Worm (Caenorhabditis elegans): ENCODE data around the gene C01G10.4.
A peak's percentile ranks its signal among the peaks of the same experiment; 100 is the strongest.

Gene C01G10.4

DNA sequence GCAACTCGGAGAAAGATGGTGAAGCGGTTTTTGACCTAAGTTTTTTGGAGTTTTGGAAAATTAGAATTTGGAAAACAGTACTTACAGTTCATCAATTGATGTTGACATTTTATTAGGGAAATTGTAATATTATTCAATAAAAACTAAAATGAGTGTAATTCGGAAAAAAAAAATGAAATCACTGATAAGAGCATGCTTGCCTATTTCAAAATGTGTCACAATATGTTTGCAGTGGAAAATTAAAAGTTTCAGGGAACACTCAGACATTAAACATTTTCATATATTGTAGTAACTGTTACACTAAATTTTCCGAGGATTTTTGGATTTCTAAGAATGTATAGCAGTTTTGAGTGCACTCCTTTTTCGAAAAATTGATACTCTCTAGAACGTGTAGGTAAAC lies 37.2 kb upstream of the C01G10.4 start, which contains the start of the genes fbxa-82 and C25D7.5 (continued):
- no peak for TF ChIP-seq mxl-2 (GFP tag; conservative IDR thresholded peaks at IDR 0.05)
- no peak for TF ChIP-seq ceh-62 (tag; optimal IDR thresholded peaks at IDR 0.05)
- no peak for TF ChIP-seq dmd-9 (GFP tag; IDR thresholded peaks at IDR 0.05)
- TF ChIP-seq pqm-1 (tag; optimal IDR thresholded peaks at IDR 0.05): peak; percentile 24
- TF ChIP-seq mxl-3 (GFP tag; optimal IDR thresholded peaks at IDR 0.05): no peak
- TF ChIP-seq F49E8.2 (tag; optimal IDR thresholded peaks at IDR 0.05; ENCODE audit: borderline replicate concordance): no peak
- TF ChIP-seq nhr-102 (tag; optimal IDR thresholded peaks at IDR 0.05): no peak
- no peak for TF ChIP-seq hlh-30 (tag; optimal IDR thresholded peaks at IDR 0.05; ENCODE audit: insufficient read depth)
- no peak for TF ChIP-seq snpc-4 (tag; optimal IDR thresholded peaks at IDR 0.05)
- no peak for TF ChIP-seq mes-2 (tag; optimal IDR thresholded peaks at IDR 0.05; ENCODE audit: poor library complexity, severe bottlenecking)
- TF ChIP-seq ztf-7 (tag; optimal IDR thresholded peaks at IDR 0.05): peak; percentile 62
- TF ChIP-seq mdl-1 (tag; optimal IDR thresholded peaks at IDR 0.05): no peak
- no peak for TF ChIP-seq lin-1 (GFP tag; IDR thresholded peaks at IDR 0.05)
- TF ChIP-seq daf-16 (GFP tag; optimal IDR thresholded peaks at IDR 0.05): no peak
- TF ChIP-seq daf-16 (tag; optimal IDR thresholded peaks at IDR 0.05): peak; percentile 59
- no peak for TF ChIP-seq nhr-25 (tag; optimal IDR thresholded peaks at IDR 0.05; ENCODE audit: borderline replicate concordance, insufficient read depth)
- TF ChIP-seq zip-2 (tag; optimal IDR thresholded peaks at IDR 0.05): peak; percentile 82

DNA sequence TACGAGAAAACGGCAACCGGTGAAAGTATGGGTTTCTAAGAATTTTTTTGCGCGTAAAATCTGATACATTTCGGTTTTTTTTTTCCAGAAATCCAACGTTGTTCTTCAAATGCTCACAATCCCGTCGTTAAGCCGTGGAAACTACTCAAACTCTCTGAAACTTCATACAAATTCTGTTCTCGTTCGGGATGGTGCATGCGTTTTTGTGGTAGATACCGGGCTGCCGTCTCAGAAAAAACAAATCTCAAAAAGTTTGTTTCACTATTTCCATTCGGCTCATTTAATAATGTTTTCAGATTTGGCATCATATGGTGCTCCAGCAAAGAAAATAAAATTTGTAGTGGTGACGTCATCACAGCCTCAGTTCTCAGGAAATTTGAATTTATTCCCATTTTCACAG lies 34.8 kb upstream of the C01G10.4 start:
- no peak for TF ChIP-seq mep-1 (tag; optimal IDR thresholded peaks at IDR 0.05)
- no peak for TF ChIP-seq mxl-2 (GFP tag; conservative IDR thresholded peaks at IDR 0.05)
- no peak for TF ChIP-seq nhr-77 (tag; optimal IDR thresholded peaks at IDR 0.05)
- peak; percentile 91 for TF ChIP-seq aha-1 (tag)

DNA sequence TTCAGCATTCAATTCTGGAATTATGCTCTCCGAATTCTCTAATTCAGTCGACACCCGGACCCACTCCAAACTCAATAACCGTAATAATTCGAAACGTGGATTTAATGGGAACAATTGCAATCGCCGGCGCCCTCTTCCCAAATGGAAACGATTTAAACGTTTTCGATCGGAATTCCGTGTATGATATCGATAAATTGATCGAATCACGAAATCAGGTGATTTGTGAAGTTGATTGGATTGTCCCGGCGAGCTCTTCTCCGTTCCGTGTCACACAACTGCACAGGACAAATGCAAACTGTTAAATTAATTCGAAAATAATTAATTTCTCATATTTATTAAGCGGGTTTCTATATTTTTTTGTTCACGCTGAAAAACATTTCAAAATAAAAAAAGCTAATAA lies 33.7 kb upstream of the C01G10.4 start, which contains the start of gene C25D7.16:
Gene C25D7.16 (plus strand): TSS at position 301 of the 400 bp plus-strand sequence.
- no peak for TF ChIP-seq ZK546.5 (tag; optimal IDR thresholded peaks at IDR 0.05)
- peak; percentile 49 for TF ChIP-seq aha-1 (tag)
- no peak for TF ChIP-seq php-3 (GFP tag; IDR thresholded peaks at IDR 0.05)
- TF ChIP-seq zip-11 (GFP tag; IDR thresholded peaks at IDR 0.05): no peak
- no peak for TF ChIP-seq mes-2 (tag; optimal IDR thresholded peaks at IDR 0.05; ENCODE audit: poor library complexity, severe bottlenecking)
- no peak for TF ChIP-seq sdz-12 (GFP tag; optimal IDR thresholded peaks at IDR 0.05)

DNA sequence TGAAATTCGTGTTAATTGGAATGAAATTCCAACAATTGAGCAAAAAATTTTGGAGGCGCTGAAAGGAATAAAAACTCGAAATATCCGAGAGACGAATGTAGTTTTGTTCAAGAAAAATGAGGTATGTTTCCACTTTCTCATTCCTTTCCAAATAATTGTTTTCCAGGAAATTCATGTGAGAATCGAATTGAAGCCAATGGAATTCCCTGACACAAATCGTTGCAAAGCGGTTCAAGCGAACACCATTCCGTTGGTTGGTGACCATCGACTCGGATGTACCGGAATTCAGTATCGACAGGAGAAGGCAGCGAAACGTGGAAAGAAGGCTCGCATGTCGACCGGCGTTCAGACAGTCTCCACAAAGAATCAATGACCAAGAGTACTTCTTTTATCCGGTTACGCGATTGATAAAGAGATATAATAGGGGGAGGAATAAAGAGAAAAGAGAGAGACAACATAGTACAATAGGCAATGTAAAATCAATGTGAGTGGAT lies 33.1 kb upstream of the C01G10.4 start:
- 0 out of 2 replicates have a peak, but pooled peaks have one; percentile 24 for TF ChIP-seq egl-43 (GFP tag; IDR thresholded peaks at IDR 0.05)
- TF ChIP-seq ama-1 (optimal IDR thresholded peaks at IDR 0.05): no peak

DNA sequence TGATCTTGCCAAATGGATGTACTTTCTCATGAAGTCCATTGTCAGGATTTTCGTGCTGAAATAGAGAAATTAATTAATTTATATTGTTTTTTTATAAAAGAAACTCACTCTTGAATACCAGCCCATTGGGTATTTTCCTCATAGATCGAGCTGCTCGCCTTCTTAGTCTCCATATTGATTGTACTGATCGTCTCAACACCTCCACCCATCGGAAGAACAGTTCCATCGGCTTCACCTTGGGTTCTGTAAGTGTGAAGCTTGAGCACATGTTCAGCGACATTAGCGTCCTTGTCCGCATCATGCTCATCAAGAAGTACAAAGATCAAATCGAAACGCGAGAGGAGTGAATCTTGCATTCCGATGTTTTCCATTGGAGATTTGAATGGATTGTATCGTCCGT lies 31.8 kb upstream of the C01G10.4 start:
- TF ChIP-seq nhr-42 (GFP tag; IDR thresholded peaks at IDR 0.05) (no peak), egl-43 (GFP tag; IDR thresholded peaks at IDR 0.05) (no peak), rbr-2 (tag; optimal IDR thresholded peaks at IDR 0.05) (no peak), aha-1 (tag) (peak; percentile 92), spr-1 (tag; optimal IDR thresholded peaks at IDR 0.05) (no peak), F10B5.3 (tag; optimal IDR thresholded peaks at IDR 0.05) (no peak), ztf-7 (tag; optimal IDR thresholded peaks at IDR 0.05) (no peak), F44E2.7 (GFP tag; IDR thresholded peaks at IDR 0.05) (no peak), nhr-77 (tag; optimal IDR thresholded peaks at IDR 0.05) (no peak)

DNA sequence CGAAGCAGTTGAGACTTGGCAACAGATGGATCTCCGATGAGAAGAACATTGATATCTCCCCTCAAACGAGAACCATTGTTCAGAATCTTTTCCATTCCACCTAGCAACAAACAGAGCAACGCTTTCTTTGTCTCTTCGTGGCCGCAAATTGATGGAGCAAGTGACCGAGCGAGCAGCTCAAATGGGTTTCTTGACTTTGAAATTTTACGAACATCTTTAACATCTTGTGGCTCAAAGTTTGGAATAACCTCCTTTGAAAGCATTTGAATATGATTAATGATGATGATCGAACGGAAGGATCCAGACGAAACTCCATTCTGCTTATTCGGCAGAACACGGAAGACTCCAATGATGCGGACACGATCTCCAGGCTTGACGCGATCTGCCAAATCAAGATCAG lies 31.1 kb upstream of the C01G10.4 start:
- TF ChIP-seq mep-1 (tag; optimal IDR thresholded peaks at IDR 0.05) (no peak), unc-62 (GFP tag; optimal IDR thresholded peaks at IDR 0.05 in 1 of 2) (peak in 1 of 2 experiments; percentile 98), unc-62 (tag; optimal IDR thresholded peaks at IDR 0.05) (no peak), nhr-48 (tag; optimal IDR thresholded peaks at IDR 0.05) (no peak), F37D6.2 (tag; optimal IDR thresholded peaks at IDR 0.05) (no peak), cey-2 (tag; optimal IDR thresholded peaks at IDR 0.05; ENCODE audit: borderline replicate concordance, insufficient read depth) (no peak), ceh-82 (tag; optimal IDR thresholded peaks at IDR 0.05) (no peak)
